Fruit fly (Drosophila melanogaster) whole organism, pupa: ENCODE measurements around the gene CG14645.

ENCODE experiments used
- CG10348 ChIP-seq: fragments of 200-800 bp; sonication (Bioruptor generic); IDR thresholded peaks from 2 replicates; pipeline ENCODE4 v1.3.6; 2022; ENCODE audit warnings: missing biosample characterization, missing genetic modification characterization
- CG12605 ChIP-seq: fragments of 200-800 bp; sonication (Bioruptor generic); IDR thresholded peaks from 2 replicates; pipeline ENCODE4 v1.3.6; 2022; ENCODE audit warnings: missing biosample characterization, missing genetic modification characterization
- CG13204 ChIP-seq: fragments of 200-800 bp; sonication (Bioruptor generic); optimal IDR thresholded peaks from 2 replicates; lab custom pipeline; 2018; ENCODE audit warnings: missing biosample characterization, mild to moderate bottlenecking, missing genetic modification characterization, moderate library complexity
- CG14655 ChIP-seq: fragments of 200-800 bp; sonication (Bioruptor generic); optimal IDR thresholded peaks from 3 replicates; lab custom pipeline; 2017; ENCODE audit warnings: mild to moderate bottlenecking, missing biosample characterization, missing genetic modification reagents, missing genetic modification characterization
- CG15710 ChIP-seq: fragments of 200-800 bp; sonication (Bioruptor generic); optimal IDR thresholded peaks from 2 replicates; lab custom pipeline; 2018; ENCODE audit warnings: missing biosample characterization, mild to moderate bottlenecking, missing genetic modification characterization, moderate library complexity
- CG17806 ChIP-seq: fragments of 200-800 bp; sonication (Bioruptor generic); optimal IDR thresholded peaks from 2 replicates; lab custom pipeline; 2018; ENCODE audit warnings: missing biosample characterization, mild to moderate bottlenecking, missing genetic modification characterization, moderate library complexity
- CG32121 ChIP-seq: fragments of 200-800 bp; sonication (Bioruptor generic); IDR thresholded peaks from 2 replicates; pipeline ENCODE4 v1.3.6; 2022; ENCODE audit warnings: missing biosample characterization, missing genetic modification characterization
- CG34367 ChIP-seq: fragments of 200-800 bp; sonication (Bioruptor generic); optimal IDR thresholded peaks from 2 replicates; lab custom pipeline; 2018; ENCODE audit warnings: missing biosample characterization, mild to moderate bottlenecking, missing genetic modification characterization
- CG4496 ChIP-seq: fragments of 200-800 bp; sonication (Bioruptor generic); IDR thresholded peaks from 3 replicates; pipeline ENCODE4 v1.3.6; 2022; ENCODE audit warnings: missing biosample characterization, missing genetic modification characterization
- CG8159 ChIP-seq: fragments of 200-800 bp; sonication (Bioruptor generic); optimal IDR thresholded peaks from 3 replicates; lab custom pipeline; 2018; ENCODE audit warnings: missing biosample characterization, mild to moderate bottlenecking, missing genetic modification characterization, moderate library complexity
- CG8301 ChIP-seq: fragments of 200-800 bp; sonication (Bioruptor generic); optimal IDR thresholded peaks from 2 replicates; lab custom pipeline; 2018; ENCODE audit warnings: missing biosample characterization, mild to moderate bottlenecking, missing genetic modification characterization
- CG9948 ChIP-seq: fragments of 200-800 bp; sonication (Bioruptor generic); optimal IDR thresholded peaks from 2 replicates; lab custom pipeline; 2018; ENCODE audit warnings: missing biosample characterization, mild to moderate bottlenecking, missing genetic modification characterization, moderate library complexity
- D1 ChIP-seq: fragments of 200-800 bp; sonication (Bioruptor generic); optimal IDR thresholded peaks from 2 replicates; lab custom pipeline; 2018; ENCODE audit warnings: missing biosample characterization, mild to moderate bottlenecking, missing genetic modification characterization, moderate library complexity
- EcR ChIP-seq: fragments of 200-800 bp; sonication (Bioruptor generic); optimal IDR thresholded peaks from 3 replicates; lab custom pipeline; 2019; ENCODE audit warnings: missing biosample characterization, missing genetic modification characterization, mild to moderate bottlenecking, moderate library complexity, missing genetic modification reagents
- Ets98B ChIP-seq: fragments of 200-800 bp; sonication (Bioruptor generic); IDR thresholded peaks from 2 replicates; pipeline ENCODE4 v1.3.6; 2022; ENCODE audit warnings: missing biosample characterization, missing genetic modification characterization
- Pif1A ChIP-seq: fragments of 200-800 bp; sonication (Bioruptor generic); optimal IDR thresholded peaks from 3 replicates; lab custom pipeline; 2016; ENCODE audit warnings: missing biosample characterization, missing genetic modification characterization
- Pif1B ChIP-seq: fragments of 200-800 bp; sonication (Bioruptor generic); optimal IDR thresholded peaks from 3 replicates; lab custom pipeline; 2016; ENCODE audit warnings: missing biosample characterization, missing genetic modification characterization
- Snoo ChIP-seq: fragments of 200-800 bp; sonication (Bioruptor generic); optimal IDR thresholded peaks from 3 replicates; lab custom pipeline; 2017; ENCODE audit warnings: missing biosample characterization, mild to moderate bottlenecking, missing genetic modification characterization, inconsistent platforms
- fd96Ca ChIP-seq: fragments of 200-800 bp; sonication (Bioruptor generic); IDR thresholded peaks from 3 replicates; pipeline ENCODE4 v1.3.6; 2022; ENCODE audit warnings: missing biosample characterization, missing genetic modification characterization
- gl ChIP-seq: fragments of 200-800 bp; sonication (Bioruptor generic); optimal IDR thresholded peaks from 2 replicates; lab custom pipeline; 2018; ENCODE audit warnings: missing biosample characterization, mild to moderate bottlenecking, missing genetic modification characterization
- rn ChIP-seq: fragments of 200-800 bp; sonication (Bioruptor generic); IDR thresholded peaks from 2 replicates; pipeline ENCODE4 v1.3.6; 2022; ENCODE audit warnings: missing biosample characterization, missing genetic modification characterization

The CG14645 gene

DNA sequence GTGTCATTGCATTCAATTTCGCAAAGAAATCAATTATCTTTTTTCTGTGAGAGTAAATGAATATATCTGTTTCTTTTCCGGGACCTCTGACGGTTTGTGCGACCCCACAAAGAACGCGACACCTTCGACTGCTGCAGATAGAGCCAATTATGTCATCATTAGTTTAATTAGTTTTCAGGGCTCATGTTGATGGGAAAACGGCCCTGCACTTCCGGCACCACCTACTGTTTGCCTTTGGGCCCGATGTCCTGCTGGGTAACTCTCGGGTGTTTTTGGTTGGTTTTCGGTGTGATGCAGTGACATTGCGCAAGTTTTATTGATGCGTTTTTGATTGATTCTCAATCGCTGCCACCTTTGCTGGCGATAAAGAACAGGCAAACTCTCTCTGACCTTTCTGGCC, 5.3 kb downstream of the CG14645 start:
- no peak for TF ChIP-seq Snoo (tag; lab: Kevin White, UChicago)
- TF ChIP-seq EcR (GFP tag; lab: Kevin White, UChicago), result no peak
- no peak for TF ChIP-seq CG9948 (tag; lab: Kevin White, UChicago)
- TF ChIP-seq Pif1A (GFP tag; lab: Kevin White, UChicago), result no peak
- no peak for TF ChIP-seq CG4496
- no peak for TF ChIP-seq fd96Ca (GFP tag; lab: Robert Waterston, UW)
- no peak for TF ChIP-seq Pif1B (GFP tag; lab: Kevin White, UChicago)
- TF ChIP-seq CG17806 (tag; lab: Kevin White, UChicago), result no peak
- no peak for TF ChIP-seq CG32121 (GFP tag; lab: Robert Waterston, UW)
- no peak for TF ChIP-seq CG8159 (tag; lab: Kevin White, UChicago)
- no peak for TF ChIP-seq rn (GFP tag; lab: Robert Waterston, UW)
- no peak for TF ChIP-seq CG8301 (tag; lab: Kevin White, UChicago)
- TF ChIP-seq CG10348, result no peak
- no peak for TF ChIP-seq CG15710 (tag; lab: Kevin White, UChicago)
- TF ChIP-seq CG14655 (GFP tag; lab: Kevin White, UChicago), result no peak
- no peak for TF ChIP-seq CG34367 (tag; lab: Kevin White, UChicago)

DNA sequence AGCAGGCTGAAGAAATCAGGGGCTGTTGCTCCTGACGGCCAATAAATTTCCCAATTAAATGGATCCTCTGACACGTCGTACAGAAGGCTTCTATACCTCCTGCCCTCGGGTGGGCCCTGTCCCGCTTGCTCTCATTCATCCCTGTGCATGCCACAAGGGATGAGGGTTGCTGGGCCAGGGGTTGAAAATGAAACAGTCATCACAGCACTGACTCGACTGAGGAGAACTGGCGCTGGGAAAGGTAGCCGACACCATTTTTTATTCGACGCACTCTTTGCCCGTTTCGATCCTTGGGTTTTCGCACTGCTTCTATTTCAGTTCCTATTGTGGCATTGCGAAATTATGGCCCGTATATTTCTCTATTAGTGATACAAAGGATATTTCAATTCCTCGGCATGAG, 6.3 kb downstream of the CG14645 start:
- TF ChIP-seq Pif1B (GFP tag; lab: Kevin White, UChicago) (no peak), gl (no peak), CG13204 (GFP tag; lab: Kevin White, UChicago) (no peak), Snoo (tag; lab: Kevin White, UChicago) (no peak), Ets98B (GFP tag; lab: Robert Waterston, UW) (no peak), CG10348 (no peak), CG34367 (tag; lab: Kevin White, UChicago) (no peak), CG14655 (GFP tag; lab: Kevin White, UChicago) (no peak), D1 (tag; lab: Kevin White, UChicago) (no peak), rn (GFP tag; lab: Robert Waterston, UW) (no peak), CG12605 (GFP tag; lab: Robert Waterston, UW) (no peak), CG8159 (tag; lab: Kevin White, UChicago) (no peak), Pif1A (GFP tag; lab: Kevin White, UChicago) (no peak), CG32121 (GFP tag; lab: Robert Waterston, UW) (no peak), CG9948 (tag; lab: Kevin White, UChicago) (no peak), CG8301 (tag; lab: Kevin White, UChicago) (no peak)

DNA sequence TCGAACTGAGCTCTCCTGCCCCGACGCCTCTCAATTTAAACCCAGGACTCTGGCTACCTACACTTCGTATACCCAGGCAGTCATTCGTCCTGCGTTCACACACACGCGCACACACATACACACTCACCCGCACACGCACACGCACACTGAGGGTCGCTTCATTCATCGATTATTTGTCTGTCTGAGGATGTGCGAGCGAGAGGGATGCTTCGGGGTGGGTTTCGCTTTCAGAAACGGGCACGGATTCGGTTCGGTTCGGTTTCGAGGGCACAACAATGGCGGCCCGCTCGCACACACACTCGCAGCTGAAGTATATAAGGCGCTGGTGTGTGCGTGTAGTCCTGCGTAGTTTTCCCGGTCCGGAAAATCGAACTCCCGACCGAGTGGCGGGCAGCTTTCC, 11.7 kb downstream of the CG14645 start, which contains the start of gene hkb:
Gene hkb (minus strand): TSS at position 11 of the 400 bp plus-strand sequence.
- TF ChIP-seq Ets98B (GFP tag; lab: Robert Waterston, UW) (no peak), CG4496 (no peak), fd96Ca (GFP tag; lab: Robert Waterston, UW) (no peak), CG8159 (tag; lab: Kevin White, UChicago) (no peak)

DNA sequence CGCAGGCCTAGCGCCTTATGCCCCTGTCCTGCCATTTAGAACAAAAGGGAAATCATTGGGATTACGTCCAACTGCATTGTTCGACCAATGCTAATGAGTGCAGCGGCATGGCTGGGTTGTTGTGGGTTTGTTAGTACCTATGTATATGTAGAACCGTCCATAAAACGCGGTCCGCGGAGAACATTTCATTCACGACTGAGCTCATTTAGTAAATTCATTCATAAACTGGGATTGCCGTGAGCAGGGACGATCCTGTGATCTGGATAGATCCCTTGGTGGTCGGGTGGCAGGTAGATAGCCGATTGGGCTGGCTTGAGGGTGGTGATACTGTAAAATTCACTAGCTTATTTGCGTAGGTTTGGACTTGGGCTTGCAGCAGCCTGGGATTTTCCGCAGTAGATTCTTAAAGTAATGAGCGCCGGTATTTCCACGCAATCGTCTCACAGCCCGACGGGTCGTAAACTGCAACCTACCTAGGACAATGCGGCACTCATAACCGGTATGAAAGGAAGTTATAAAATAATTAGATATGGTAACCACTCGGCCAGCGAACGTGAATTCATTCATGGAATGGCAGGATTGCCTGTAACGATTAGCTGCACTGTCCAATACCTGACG, 13.4 kb downstream of the CG14645 start:
- TF ChIP-seq fd96Ca (GFP tag; lab: Robert Waterston, UW), result no peak
- TF ChIP-seq CG10348, result no peak
- TF ChIP-seq EcR (GFP tag; lab: Kevin White, UChicago), result no peak

DNA sequence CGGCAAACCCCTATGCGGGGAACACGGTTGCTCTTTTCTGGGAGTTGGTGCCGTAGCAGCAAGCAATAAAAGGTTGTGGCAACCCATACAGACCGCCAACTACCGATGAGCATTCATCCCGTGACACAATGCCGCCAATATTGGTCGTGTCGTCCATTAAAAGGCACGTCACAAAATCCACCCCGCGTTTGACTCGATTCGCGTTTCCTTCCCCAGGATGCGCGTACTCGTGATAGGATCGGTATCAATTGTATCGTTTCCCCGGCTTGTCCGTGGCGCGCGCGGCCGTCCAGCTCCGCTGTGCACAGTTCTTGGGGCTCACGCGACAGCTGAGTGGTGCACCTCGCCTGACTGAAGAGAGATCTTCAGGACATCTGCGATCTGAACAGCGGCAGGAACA, 15.3 kb downstream of the CG14645 start:
- TF ChIP-seq gl (no peak), D1 (tag; lab: Kevin White, UChicago) (no peak), CG12605 (GFP tag; lab: Robert Waterston, UW) (no peak), EcR (GFP tag; lab: Kevin White, UChicago) (no peak), rn (GFP tag; lab: Robert Waterston, UW) (no peak), Snoo (tag; lab: Kevin White, UChicago) (no peak), CG4496 (no peak)

DNA sequence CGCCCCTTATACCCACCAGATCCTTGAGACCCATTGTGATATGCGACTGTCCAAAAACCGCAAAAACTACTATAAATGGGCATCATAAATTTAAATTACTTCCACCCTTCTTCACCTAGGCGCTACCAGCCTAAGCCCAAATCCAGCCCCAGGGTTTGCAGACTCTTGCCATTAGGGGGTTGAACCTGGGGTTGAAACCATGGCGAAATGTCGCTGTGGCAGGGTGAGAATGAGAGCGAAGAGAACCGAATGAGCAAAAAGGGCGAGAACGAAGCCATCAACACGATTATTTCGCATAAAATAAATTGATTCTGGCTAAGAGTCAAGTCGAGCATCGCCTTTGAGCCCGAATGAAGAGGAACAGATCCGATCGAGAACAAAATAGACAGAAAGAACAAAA, 18.7 kb downstream of the CG14645 start:
- TF ChIP-seq Pif1A (GFP tag; lab: Kevin White, UChicago) (no peak), Pif1B (GFP tag; lab: Kevin White, UChicago) (no peak), CG15710 (tag; lab: Kevin White, UChicago) (no peak), CG8159 (tag; lab: Kevin White, UChicago) (no peak), CG34367 (tag; lab: Kevin White, UChicago) (no peak), CG8301 (tag; lab: Kevin White, UChicago) (no peak), CG17806 (tag; lab: Kevin White, UChicago) (no peak), CG4496 (no peak), Ets98B (GFP tag; lab: Robert Waterston, UW) (no peak), CG12605 (GFP tag; lab: Robert Waterston, UW) (no peak), EcR (GFP tag; lab: Kevin White, UChicago) (no peak), rn (GFP tag; lab: Robert Waterston, UW) (no peak), Snoo (tag; lab: Kevin White, UChicago) (no peak), CG10348 (no peak), CG32121 (GFP tag; lab: Robert Waterston, UW) (no peak)
